Worm (Caenorhabditis elegans) whole organism, L1 larva: ENCODE data around the gene T11G6.2.

Experiments
- aly-2 ChIP-seq: fragments of 150-350 bp; optimal IDR thresholded peaks from 2 replicates; lab custom pipeline; 2014; ENCODE audit warnings: missing biosample characterization, missing genetic modification characterization
- blmp-1 ChIP-seq: fragments of 150-350 bp; optimal IDR thresholded peaks from 2 replicates; lab custom pipeline; 2014; ENCODE audit warnings: missing biosample characterization, missing genetic modification characterization
- ceh-8 ChIP-seq: fragments of 200-800 bp; sonication (Bioruptor generic); optimal IDR thresholded peaks from 2 replicates; lab custom pipeline; 2018; ENCODE audit warnings: mild to moderate bottlenecking, missing genetic modification characterization, moderate library complexity, missing compliant biosample characterization
- ceh-82 ChIP-seq, 3 experiments: fragments of 150-350 bp in 1 of 3; sonication (generic microtip) in 2 of 3; optimal IDR thresholded peaks; 2 replicates each; lab custom pipeline; 2014 to 2017; ENCODE audit warnings: missing biosample characterization in 3 of 3, missing genetic modification characterization in 3 of 3
- lin-13 ChIP-seq: fragments of 150-350 bp; optimal IDR thresholded peaks from 2 replicates; lab custom pipeline; 2014; ENCODE audit warnings: missing biosample characterization, missing genetic modification reagents, missing genetic modification characterization
- mdl-1 ChIP-seq, 2 experiments: fragments of 150-350 bp; optimal IDR thresholded peaks; 2 replicates each; lab custom pipeline; 2014 to 2017; ENCODE audit warnings: missing biosample characterization in 2 of 2, missing genetic modification characterization in 2 of 2, inconsistent platforms in 1 of 2
- mep-1 ChIP-seq: fragments of 150-350 bp; optimal IDR thresholded peaks from 2 replicates; lab custom pipeline; 2014; ENCODE audit warnings: missing biosample characterization, missing genetic modification characterization
- ztf-11 ChIP-seq, 2 experiments: sonication (generic microtip); optimal IDR thresholded peaks; 2 replicates each; lab custom pipeline; 2016 to 2017; ENCODE audit warnings: missing genetic modification characterization in 2 of 2, missing biosample characterization in 1 of 2, missing compliant biosample characterization in 1 of 2

DNA sequence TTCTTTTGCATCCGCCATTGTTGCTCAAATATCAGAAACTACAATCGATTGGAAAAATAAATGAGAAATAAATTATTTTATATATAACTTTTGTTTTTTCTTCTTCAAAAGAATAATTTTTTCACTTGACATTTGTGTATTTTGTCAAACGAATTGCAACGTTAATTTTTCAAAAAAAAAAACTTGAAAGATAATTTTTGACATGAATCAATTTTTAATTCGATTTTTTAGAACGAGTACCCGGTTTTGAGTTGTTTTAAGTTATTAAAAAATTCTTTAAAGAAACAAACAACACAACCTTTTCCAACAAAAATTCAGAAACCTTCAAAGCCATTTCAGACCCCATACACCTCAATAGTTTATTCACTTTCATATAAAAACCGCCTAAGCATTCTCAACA, 26.0 kb upstream of the T11G6.2 start, which contains the start of gene F13E9.5:
- TF ChIP-seq ztf-11 (tag; optimal IDR thresholded peaks at IDR 0.05; lab: Kevin White, UChicago) (no peak), aly-2 (tag; lab: Kevin White, UChicago) (no peak), mdl-1 (tag; optimal IDR thresholded peaks at IDR 0.05; lab: Kevin White, UChicago) (no peak), ceh-82 (tag; optimal IDR thresholded peaks at IDR 0.05; lab: Kevin White, UChicago) (no peak), lin-13 (GFP tag; lab: Kevin White, UChicago) (no peak), blmp-1 (tag; lab: Kevin White, UChicago) (no peak), ceh-8 (GFP tag; lab: Kevin White, UChicago) (no peak), mep-1 (tag; lab: Kevin White, UChicago) (no peak)
